Worm (Caenorhabditis elegans) whole organism, late embryonic: ENCODE data around the gene F56A11.6.

Experiments
- ceh-18 ChIP-seq: sonication (generic microtip); optimal IDR thresholded peaks from 2 replicates; lab custom pipeline; 2016; ENCODE audit warnings: missing genetic modification characterization, missing compliant biosample characterization
- elt-4 ChIP-seq: sonication (generic microtip); optimal IDR thresholded peaks from 2 replicates; lab custom pipeline; 2016; ENCODE audit warnings: missing genetic modification characterization, missing compliant biosample characterization
- fax-1 ChIP-seq: sonication (generic microtip); optimal IDR thresholded peaks from 2 replicates; lab custom pipeline; 2016; ENCODE audit warnings: missing genotype, missing genetic modification characterization, missing compliant biosample characterization
- fkh-10 ChIP-seq: fragments of 150-350 bp; optimal IDR thresholded peaks from 2 replicates; lab custom pipeline; 2014; ENCODE audit warnings: missing biosample characterization, missing genetic modification reagents, missing genetic modification characterization
- hlh-30 ChIP-seq: sonication (generic microtip); optimal IDR thresholded peaks from 2 replicates; lab custom pipeline; 2017; ENCODE audit warnings: antibody characterized with exemption, missing genetic modification characterization, missing compliant biosample characterization; ENCODE audit not compliant: insufficient read depth
- nhr-11 ChIP-seq: fragments of 150-350 bp; optimal IDR thresholded peaks from 2 replicates; lab custom pipeline; 2014; ENCODE audit warnings: missing biosample characterization, missing genetic modification characterization
- nhr-232 ChIP-seq: sonication (generic microtip); optimal IDR thresholded peaks from 2 replicates; lab custom pipeline; 2016; ENCODE audit warnings: missing genetic modification characterization, missing compliant biosample characterization
- pag-3 ChIP-seq: sonication (generic microtip); optimal IDR thresholded peaks from 2 replicates; lab custom pipeline; 2016; ENCODE audit warnings: missing compliant biosample characterization, missing genetic modification characterization, borderline replicate concordance

DNA sequence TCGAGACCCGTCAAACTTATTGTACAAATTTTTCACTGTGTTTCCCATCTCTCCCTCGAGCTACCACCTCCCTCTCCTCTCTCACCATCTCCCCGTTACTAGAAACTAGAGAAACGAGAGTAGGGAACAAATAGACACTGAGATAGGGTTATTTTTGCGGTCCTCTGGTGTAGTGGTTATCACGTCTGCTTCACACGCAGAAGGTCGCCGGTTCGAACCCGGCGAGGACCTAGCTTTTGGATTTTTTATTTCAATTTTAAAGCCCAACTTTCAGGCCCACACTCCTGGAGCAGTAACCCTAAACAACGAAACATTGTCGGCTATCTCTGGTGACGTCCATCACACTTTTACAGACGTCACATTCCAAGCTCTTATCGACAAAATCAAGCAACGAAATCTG, 38.3 kb upstream of the F56A11.6 start:
- TF ChIP-seq nhr-232 (tag; lab: Kevin White, UChicago) (peak; percentile 51), hlh-30 (peak; percentile 13), pag-3 (tag; lab: Kevin White, UChicago) (no peak), fax-1 (tag; lab: Kevin White, UChicago) (peak; percentile 76), ceh-18 (peak; percentile 53), fkh-10 (no peak), elt-4 (tag; lab: Kevin White, UChicago) (no peak), nhr-11 (no peak)
